Worm (Caenorhabditis elegans) whole organism, mixed stage, embryonic: Measurements from ENCODE around the gene F09F9.1.
A peak's percentile ranks its signal among the peaks of the same experiment; 100 is the strongest.

Experiments
- bed-3 ChIP-seq: fragments of 200-800 bp; sonication (Bioruptor generic); optimal IDR thresholded peaks from 3 replicates; lab custom pipeline; 2018; ENCODE audit warnings: mild to moderate bottlenecking, missing genetic modification characterization, moderate library complexity, missing compliant biosample characterization
- blmp-1 ChIP-seq: fragments of 150-350 bp; optimal IDR thresholded peaks from 2 replicates; lab custom pipeline; 2014; ENCODE audit warnings: missing biosample characterization, missing genetic modification characterization
- ceh-39 ChIP-seq: fragments of 150-350 bp; optimal IDR thresholded peaks from 2 replicates; lab custom pipeline; 2014; ENCODE audit warnings: missing biosample characterization, missing genetic modification characterization
- ceh-43 ChIP-seq: fragments of 200-800 bp; sonication (Bioruptor generic); optimal IDR thresholded peaks from 2 replicates; lab custom pipeline; 2018; ENCODE audit warnings: mild to moderate bottlenecking, missing genetic modification characterization, moderate library complexity, missing compliant biosample characterization
- ceh-83 ChIP-seq: fragments of 200-800 bp; sonication (Bioruptor generic); optimal IDR thresholded peaks from 2 replicates; lab custom pipeline; 2018; ENCODE audit warnings: mild to moderate bottlenecking, missing genetic modification characterization, missing compliant biosample characterization
- cnd-1 ChIP-seq: fragments of 200-800 bp; sonication (Bioruptor generic); optimal IDR thresholded peaks from 2 replicates; lab custom pipeline; 2018; ENCODE audit warnings: mild to moderate bottlenecking, missing genetic modification characterization, missing compliant biosample characterization
- elt-1 ChIP-seq: sonication (generic microtip); optimal IDR thresholded peaks from 2 replicates; lab custom pipeline; 2017; ENCODE audit warnings: missing genetic modification characterization, mild to moderate bottlenecking, missing compliant biosample characterization, antibody characterized with exemption, moderate library complexity, borderline replicate concordance; ENCODE audit not compliant: insufficient read depth
- elt-3 ChIP-seq: fragments of 150-350 bp; optimal IDR thresholded peaks from 2 replicates; lab custom pipeline; 2014; ENCODE audit warnings: missing biosample characterization, missing genetic modification characterization
- ham-2 ChIP-seq: fragments of 200-800 bp; sonication (Bioruptor generic); optimal IDR thresholded peaks from 2 replicates; lab custom pipeline; 2018; ENCODE audit warnings: mild to moderate bottlenecking, missing genetic modification characterization, missing compliant biosample characterization
- hlh-1 ChIP-seq: fragments of 150-350 bp; optimal IDR thresholded peaks from 2 replicates; lab custom pipeline; 2014; ENCODE audit warnings: missing biosample characterization, missing genetic modification reagents, missing genetic modification characterization
- lin-32 ChIP-seq: fragments of 200-800 bp; sonication (Bioruptor generic); optimal IDR thresholded peaks from 2 replicates; lab custom pipeline; 2018; ENCODE audit warnings: mild to moderate bottlenecking, missing genetic modification characterization, missing compliant biosample characterization
- mab-5 ChIP-seq: fragments of 150-350 bp; optimal IDR thresholded peaks from 2 replicates; lab custom pipeline; 2014; ENCODE audit warnings: missing biosample characterization, missing genetic modification characterization
- mep-1 ChIP-seq: fragments of 150-350 bp; optimal IDR thresholded peaks from 2 replicates; lab custom pipeline; 2017; ENCODE audit warnings: missing biosample characterization, missing genetic modification reagents, missing genetic modification characterization, inconsistent platforms
- nhr-12 ChIP-seq: fragments of 150-350 bp; optimal IDR thresholded peaks from 2 replicates; lab custom pipeline; 2014; ENCODE audit warnings: missing biosample characterization, missing genetic modification characterization
- nhr-2 ChIP-seq: fragments of 150-350 bp; optimal IDR thresholded peaks from 2 replicates; lab custom pipeline; 2014; ENCODE audit warnings: missing biosample characterization, missing genetic modification characterization
- nhr-237 ChIP-seq: fragments of 150-350 bp; optimal IDR thresholded peaks from 2 replicates; lab custom pipeline; 2014; ENCODE audit warnings: missing biosample characterization, missing genetic modification characterization
- nhr-28 ChIP-seq: fragments of 150-350 bp; optimal IDR thresholded peaks from 2 replicates; lab custom pipeline; 2014; ENCODE audit warnings: missing biosample characterization, missing genetic modification characterization
- nhr-76 ChIP-seq: sonication (generic microtip); optimal IDR thresholded peaks from 2 replicates; lab custom pipeline; 2017; ENCODE audit warnings: missing biosample characterization, missing genetic modification characterization
- pha-4 ChIP-seq: fragments of 150-350 bp; optimal IDR thresholded peaks from 2 replicates; lab custom pipeline; 2018; ENCODE audit warnings: missing biosample characterization, missing genetic modification reagents, missing genetic modification characterization
- snpc-4 ChIP-seq: fragments of 150-350 bp; optimal IDR thresholded peaks from 2 replicates; lab custom pipeline; 2014; ENCODE audit warnings: missing biosample characterization, missing genetic modification characterization
- sptf-1 ChIP-seq: sonication (generic microtip); optimal IDR thresholded peaks from 2 replicates; lab custom pipeline; 2017; ENCODE audit warnings: mild to moderate bottlenecking, missing genetic modification characterization, moderate library complexity, missing compliant biosample characterization
- tbx-8 ChIP-seq: fragments of 200-800 bp; sonication (Bioruptor generic); optimal IDR thresholded peaks from 2 replicates; lab custom pipeline; 2018; ENCODE audit warnings: mild to moderate bottlenecking, missing genetic modification characterization, moderate library complexity, missing compliant biosample characterization
- unc-62 ChIP-seq: fragments of 150-350 bp; optimal IDR thresholded peaks from 2 replicates; lab custom pipeline; 2014; ENCODE audit warnings: missing biosample characterization, missing genetic modification reagents, missing genetic modification characterization
- zip-8 ChIP-seq: fragments of 150-350 bp; optimal IDR thresholded peaks from 2 replicates; lab custom pipeline; 2014; ENCODE audit warnings: missing biosample characterization, missing genetic modification characterization
- ztf-11 ChIP-seq: fragments of 150-350 bp; optimal IDR thresholded peaks from 2 replicates; lab custom pipeline; 2014; ENCODE audit warnings: missing biosample characterization, missing genetic modification characterization

F09F9.1 gene

DNA sequence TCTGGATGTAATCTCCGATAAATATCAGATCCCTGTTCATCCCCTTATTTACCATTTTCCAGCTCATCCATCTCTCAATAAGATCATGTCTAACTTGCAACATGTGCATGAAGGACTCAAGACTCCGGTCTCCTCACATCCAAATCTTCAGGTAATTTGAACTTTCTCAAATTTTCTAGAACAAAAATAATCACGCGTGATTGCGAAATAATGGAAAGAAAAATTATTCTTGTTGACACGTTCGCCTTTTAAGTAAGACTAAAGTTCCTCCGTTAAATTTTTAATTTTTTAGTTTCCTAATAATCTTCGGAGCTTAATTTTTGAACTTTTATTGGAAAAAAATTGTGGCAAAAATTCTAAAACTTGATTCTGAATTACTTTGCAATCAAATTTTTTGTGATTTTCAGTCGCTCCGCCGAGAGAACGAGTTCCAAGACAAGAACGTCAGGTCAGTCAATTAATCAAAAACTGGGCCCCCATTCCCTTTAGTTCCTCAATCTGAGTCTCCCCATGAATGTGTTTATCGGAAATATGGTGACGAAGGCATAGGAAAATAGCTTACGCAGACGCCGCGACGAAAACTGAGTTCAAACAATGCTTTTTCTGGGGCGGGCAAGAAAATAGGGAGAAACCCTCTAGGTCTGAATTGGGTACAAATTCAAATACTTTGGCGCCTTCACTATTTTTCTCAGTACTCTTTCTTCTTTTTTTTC is 22.5 kb downstream of the F09F9.1 start:
- no peak for TF ChIP-seq nhr-12 (tag; lab: Kevin White, UChicago)
- no peak for TF ChIP-seq ceh-43 (GFP tag; lab: Kevin White, UChicago)
- TF ChIP-seq mep-1 (tag; lab: Kevin White, UChicago) = no peak
- no peak for TF ChIP-seq cnd-1 (tag; lab: Kevin White, UChicago)
- TF ChIP-seq mab-5 (tag; lab: Kevin White, UChicago) = no peak
- no peak for TF ChIP-seq nhr-2 (tag; lab: Kevin White, UChicago)
- TF ChIP-seq elt-1 (tag; lab: Kevin White, UChicago) = no peak
- no peak for TF ChIP-seq tbx-8 (GFP tag; lab: Kevin White, UChicago)
- no peak for TF ChIP-seq nhr-237 (tag; lab: Kevin White, UChicago)
- TF ChIP-seq bed-3 = no peak
- no peak for TF ChIP-seq nhr-76
- TF ChIP-seq ham-2 (GFP tag; lab: Kevin White, UChicago) = no peak
- TF ChIP-seq nhr-28 = no peak
- no peak for TF ChIP-seq pha-4 (tag; lab: Kevin White, UChicago)
- TF ChIP-seq snpc-4 (tag; lab: Kevin White, UChicago) = no peak
- no peak for TF ChIP-seq lin-32 (GFP tag; lab: Kevin White, UChicago)
- no peak for TF ChIP-seq ceh-39
- TF ChIP-seq ceh-83 (GFP tag; lab: Kevin White, UChicago) = no peak

DNA sequence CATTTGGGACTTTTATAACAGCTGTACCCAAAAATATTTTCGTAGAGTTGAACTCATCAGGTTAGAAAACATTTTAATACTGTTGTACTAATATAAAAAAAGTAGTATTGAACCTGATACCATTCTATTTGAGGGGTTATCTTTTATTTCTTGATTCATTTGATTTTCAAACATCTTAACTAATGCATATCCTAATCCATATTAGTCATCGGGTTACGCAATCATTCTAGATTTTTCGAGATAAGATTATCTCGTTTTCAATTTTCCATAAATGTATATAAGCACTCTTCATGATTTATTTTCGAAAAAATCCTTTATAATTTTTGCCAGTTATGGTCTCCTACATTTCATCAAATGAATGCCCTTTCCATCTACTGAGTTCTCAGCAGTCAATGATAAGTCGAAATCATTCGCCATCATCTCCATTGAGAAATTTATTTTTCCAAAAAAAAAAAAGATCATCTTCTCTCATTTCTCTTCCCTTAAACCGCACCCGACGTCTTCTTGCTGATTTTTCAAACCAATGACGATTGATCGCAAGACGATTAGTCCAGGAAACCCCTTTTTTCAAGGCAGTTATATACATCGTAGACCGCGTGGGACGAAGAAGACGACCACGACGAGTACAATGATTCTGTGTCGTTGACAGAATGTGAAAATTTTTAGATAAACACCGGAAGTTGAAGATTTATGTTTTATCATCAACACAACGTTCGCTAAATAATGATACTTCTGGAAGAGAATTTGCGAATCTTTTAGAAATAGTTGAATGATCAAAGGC is 23.5 kb downstream of the F09F9.1 start:
- no peak for TF ChIP-seq blmp-1 (tag; lab: Kevin White, UChicago)
- peak; percentile 23 for TF ChIP-seq elt-1 (tag; lab: Kevin White, UChicago)
- peak; percentile 68 for TF ChIP-seq zip-8

DNA sequence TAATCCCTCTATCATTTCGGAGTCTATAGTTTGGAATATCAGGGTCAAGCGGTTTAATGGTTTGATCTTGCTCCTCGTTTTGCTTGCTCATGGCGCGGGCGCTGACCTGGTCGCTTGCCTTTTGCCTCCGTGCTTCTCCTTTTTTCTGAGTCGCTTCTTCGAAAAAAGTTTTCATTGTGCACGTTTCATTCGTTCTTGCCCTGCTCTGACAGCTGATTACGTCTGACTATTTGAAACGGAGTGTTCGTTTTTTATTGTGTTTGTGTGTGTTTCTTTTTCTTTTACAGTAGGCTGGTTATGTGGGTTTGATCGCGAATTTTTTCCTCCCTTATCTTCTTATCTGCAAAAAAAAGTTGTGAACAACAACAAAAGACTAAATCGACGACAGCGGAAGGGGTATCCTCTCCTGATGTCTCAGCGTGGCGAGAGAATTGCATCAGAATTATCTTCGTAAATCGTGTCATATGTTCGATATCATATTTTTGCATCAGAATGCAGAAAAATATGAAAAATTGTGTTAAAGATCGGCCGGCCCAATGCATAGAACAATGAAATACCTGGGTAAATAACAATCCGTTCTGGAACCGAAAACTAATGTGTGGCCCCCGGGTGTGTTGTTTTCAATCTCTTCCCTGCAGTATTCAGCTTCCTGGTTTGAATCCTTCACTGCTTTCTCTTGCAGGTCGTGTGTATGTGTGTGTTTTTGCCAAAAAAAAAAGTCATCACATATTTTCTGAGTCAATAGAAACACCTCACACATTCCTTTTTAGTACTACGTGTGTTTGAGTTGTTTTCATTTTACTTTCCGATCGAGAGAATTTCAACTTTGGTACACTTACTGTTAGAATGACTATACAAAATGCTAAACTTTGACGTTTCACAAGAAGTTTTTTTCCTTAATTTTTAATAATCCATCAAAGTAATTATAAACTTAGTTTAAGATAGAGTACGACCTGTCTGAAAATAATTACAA is 24.8 kb downstream of the F09F9.1 start, which contains the start of gene ZK470.4:
Gene ZK470.4 (minus strand): TSS at position 175 of the 973 bp plus-strand sequence.
- TF ChIP-seq tbx-8 (GFP tag; lab: Kevin White, UChicago) (no peak), ztf-11 (tag; lab: Kevin White, UChicago) (no peak), sptf-1 (tag; lab: Kevin White, UChicago) (no peak), unc-62 (GFP tag; lab: Kevin White, UChicago) (no peak)

DNA sequence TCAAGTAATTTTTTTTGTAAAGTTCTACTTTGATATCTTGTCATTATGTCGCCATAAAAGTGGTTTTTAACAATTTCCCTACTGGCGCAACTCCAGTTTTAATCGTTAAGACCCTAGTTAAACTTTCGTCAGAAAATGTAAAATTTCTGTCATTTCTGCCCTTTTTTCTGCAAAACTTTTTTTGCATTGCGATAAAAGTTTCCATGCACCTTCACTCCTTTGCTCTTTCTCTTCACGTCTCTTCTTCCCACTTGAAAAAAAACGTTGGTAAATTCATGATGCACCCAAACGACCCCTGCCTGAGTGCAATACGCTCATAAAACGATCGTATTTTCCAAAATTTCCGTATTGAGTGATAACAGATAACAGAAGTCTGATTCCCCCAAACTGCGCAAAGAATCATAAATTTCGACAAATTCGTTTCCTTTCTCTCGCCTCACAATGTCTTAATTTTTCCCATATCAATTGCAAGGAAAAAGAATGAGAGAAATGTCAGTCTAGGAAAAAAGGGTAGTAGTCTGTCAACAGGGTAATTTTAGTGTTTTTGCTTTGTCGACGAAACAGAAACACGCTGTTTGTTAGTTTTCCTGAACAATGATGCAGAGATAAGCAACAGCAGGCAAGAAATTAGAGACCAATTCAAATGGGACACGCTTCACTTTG is 25.8 kb downstream of the F09F9.1 start:
- no peak for TF ChIP-seq nhr-76
- TF ChIP-seq, all 35 proteins: peak for 0

DNA sequence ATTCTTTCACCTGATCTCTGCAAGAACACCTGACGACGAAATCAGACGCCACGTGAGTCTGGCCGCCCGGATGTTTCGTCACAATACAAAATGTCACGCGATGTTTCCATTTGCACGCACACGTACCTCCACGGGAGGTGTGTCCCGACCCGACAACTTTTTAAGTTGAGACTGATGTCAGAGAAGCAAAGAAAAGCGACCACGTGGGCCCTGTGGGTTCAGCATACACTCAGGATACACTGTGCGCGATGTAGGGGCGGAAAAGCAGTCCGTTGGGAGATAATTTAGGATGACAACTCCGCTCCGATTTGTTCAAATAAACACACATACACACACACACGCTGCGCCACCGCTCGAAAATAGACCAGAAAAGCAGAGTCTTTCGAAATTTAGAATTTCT is 27.1 kb downstream of the F09F9.1 start:
- TF ChIP-seq nhr-237 (tag; lab: Kevin White, UChicago) = no peak
- no peak for TF ChIP-seq nhr-28
- TF ChIP-seq pha-4 (tag; lab: Kevin White, UChicago) = peak; percentile 55

DNA sequence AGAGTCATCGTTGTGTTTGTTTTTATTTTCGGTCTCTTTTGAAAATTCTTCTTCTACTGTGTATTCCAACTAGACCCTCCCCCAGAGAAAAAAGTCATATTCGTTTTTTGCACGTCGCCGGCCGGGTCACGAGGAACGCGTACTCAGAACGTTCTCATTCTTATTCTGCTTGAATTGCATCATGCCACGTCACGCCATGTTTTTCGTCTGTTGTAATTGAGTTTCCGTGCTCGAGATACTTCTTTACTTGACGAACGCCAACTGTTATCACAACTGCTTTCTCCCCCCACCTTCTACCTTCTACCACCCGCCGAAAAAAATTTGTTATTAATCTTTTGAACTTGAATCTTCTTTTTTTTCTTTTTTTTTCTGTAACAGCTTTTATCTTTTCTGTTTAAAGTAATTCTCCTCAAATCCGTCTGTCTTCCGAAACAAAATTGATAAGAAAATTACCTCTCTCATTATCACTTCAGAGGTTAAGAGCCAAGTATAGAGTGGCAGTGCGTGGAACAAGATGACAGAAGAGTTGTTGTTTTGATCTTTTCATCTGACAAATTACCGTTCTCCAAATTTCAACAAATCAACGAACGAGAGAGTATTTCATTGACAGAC is 27.6 kb downstream of the F09F9.1 start:
- no peak for TF ChIP-seq elt-3
- peak; percentile 91 for TF ChIP-seq hlh-1 (tag; lab: Kevin White, UChicago)
- TF ChIP-seq, all 35 proteins: peak for 1
